Worm (Caenorhabditis elegans): ENCODE measurements around the gene txt-2.

ce11 chrV:219632-220031 lies 20.7 kb downstream of the txt-2 start, which contains the start of gene srh-80:
- TF ChIP-seq scrt-1 (GFP tag; IDR thresholded peaks at IDR 0.05) (no peak), flt-1 (GFP tag; IDR thresholded peaks at IDR 0.05) (no peak)
